Fruit fly (Drosophila melanogaster): Measurements from ENCODE around the gene CG13082.

CG13082 gene

DNA sequence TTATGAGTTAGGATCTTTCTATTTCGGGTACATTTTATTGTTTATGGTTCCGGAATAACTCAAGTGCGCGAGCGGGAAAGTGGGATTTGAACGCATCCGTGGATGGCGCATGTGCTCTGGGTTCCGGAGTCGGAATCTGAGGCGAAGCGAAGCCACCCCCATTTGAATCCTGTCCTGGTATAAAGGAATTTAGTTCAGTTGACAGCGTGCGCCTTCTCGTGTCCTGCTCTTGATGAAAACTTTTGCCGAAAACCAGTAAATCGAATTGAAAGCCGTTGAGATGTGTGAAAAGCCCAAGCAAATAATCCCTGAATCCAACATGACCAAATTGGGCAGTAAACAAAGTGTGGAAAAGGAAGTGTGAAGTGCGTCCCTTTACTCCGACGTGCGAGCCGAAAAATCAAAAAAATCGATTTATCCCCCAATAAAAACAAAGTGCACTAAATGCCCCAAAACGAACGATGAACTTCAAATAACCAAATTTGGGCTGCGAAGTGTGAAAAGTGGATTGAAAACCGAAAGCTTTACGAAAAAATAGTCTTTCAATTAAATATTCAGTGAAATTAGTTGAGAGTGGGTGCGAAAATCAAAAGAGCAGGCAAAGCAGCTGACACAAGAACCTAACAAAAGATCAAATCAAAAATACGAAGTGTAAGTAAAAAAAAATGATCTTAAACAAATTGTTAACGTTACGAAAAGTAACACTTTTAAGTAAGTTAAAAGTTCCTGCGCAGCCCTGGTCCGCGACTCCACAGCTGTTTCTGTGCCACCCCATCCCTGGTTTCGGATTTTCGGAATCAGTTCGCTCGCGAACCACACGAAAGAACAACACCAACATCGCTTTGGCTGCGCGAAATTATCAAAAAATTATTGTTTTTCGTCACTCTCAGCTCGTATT is 48.5 kb downstream of the CG13082 start, which contains the start of gene Lar (continued):
- peak; percentile 36 for TF ChIP-seq CG2116 (GFP tag; optimal IDR thresholded peaks at IDR 0.05)
- peak; percentile 41; the same call in 1 of the 2 replicates for TF ChIP-seq CG11247 (GFP tag; IDR thresholded peaks at IDR 0.05)
- TF ChIP-seq D (optimal IDR thresholded peaks at IDR 0.05): no peak
- TF ChIP-seq D (GFP tag; optimal IDR thresholded peaks at IDR 0.05): peak; percentile 1
- TF ChIP-seq CG12769 (tag; optimal IDR thresholded peaks at IDR 0.05): peak; percentile 40
- peak; percentile 64 for TF ChIP-seq CG13296 (GFP tag; optimal IDR thresholded peaks at IDR 0.05)
- peak; percentile 68 for TF ChIP-seq gem (tag; optimal IDR thresholded peaks at IDR 0.05)
- peak; percentile 39 for TF ChIP-seq Mes4 (GFP tag; optimal IDR thresholded peaks at IDR 0.05)
- no peak for TF ChIP-seq tna (GFP tag; IDR thresholded peaks at IDR 0.05; ENCODE audit: partially characterized antibody)
- TF ChIP-seq CG6765 (GFP tag; optimal IDR thresholded peaks at IDR 0.05): peak; percentile 50
- peak; percentile 57 for TF ChIP-seq sug (tag; optimal IDR thresholded peaks at IDR 0.05)
- TF ChIP-seq CG8924 (tag; optimal IDR thresholded peaks at IDR 0.05): peak; percentile 65
- no peak for TF ChIP-seq Nf-YB (GFP tag; optimal IDR thresholded peaks at IDR 0.05)
- TF ChIP-seq Ets97D (GFP tag; optimal IDR thresholded peaks at IDR 0.05): peak; percentile 75
- TF ChIP-seq fd64A (GFP tag; optimal IDR thresholded peaks at IDR 0.05): no peak
- TF ChIP-seq vvl (GFP tag; IDR thresholded peaks at IDR 0.05): peak; percentile 75
- peak; percentile 57 for TF ChIP-seq Fer1 (GFP tag; optimal IDR thresholded peaks at IDR 0.05)
- peak; percentile 21 for TF ChIP-seq Atf-2 (GFP tag; optimal IDR thresholded peaks at IDR 0.05)
- no peak for TF ChIP-seq nau (GFP tag; optimal IDR thresholded peaks at IDR 0.05)
- no peak for TF ChIP-seq CG14667 (GFP tag; IDR thresholded peaks at IDR 0.05)
- TF ChIP-seq esg (GFP tag; conservative IDR thresholded peaks at IDR 0.05): 0 out of 2 replicates have a peak, but pooled peaks have one; percentile 9
- TF ChIP-seq nerfin-1 (tag; optimal IDR thresholded peaks at IDR 0.05): peak; percentile 96
- TF ChIP-seq CG5953 (GFP tag; IDR thresholded peaks at IDR 0.05): 0 out of 2 replicates have a peak, but pooled peaks have one; percentile 3
- TF ChIP-seq CG1529 (GFP tag; optimal IDR thresholded peaks at IDR 0.05): peak; percentile 9
- TF ChIP-seq tup (GFP tag; optimal IDR thresholded peaks at IDR 0.05): no peak
- TF ChIP-seq CG11723 (GFP tag; optimal IDR thresholded peaks at IDR 0.05): peak; percentile 34
- TF ChIP-seq ken (GFP tag; IDR thresholded peaks at IDR 0.05): 0 out of 3 replicates have a peak, but pooled peaks have one; percentile 18
- no peak for TF ChIP-seq CG4707 (GFP tag; optimal IDR thresholded peaks at IDR 0.05)
- TF ChIP-seq gce (GFP tag; IDR thresholded peaks at IDR 0.05): no peak
- TF ChIP-seq Pdp1 (GFP tag; optimal IDR thresholded peaks at IDR 0.05): peak; percentile 53 to 58
- no peak for TF ChIP-seq grn (GFP tag; optimal IDR thresholded peaks at IDR 0.05)
- peak; percentile 84 for TF ChIP-seq onecut (GFP tag; IDR thresholded peaks at IDR 0.05)
- TF ChIP-seq az2 (GFP tag; optimal IDR thresholded peaks at IDR 0.05): peak; percentile 54
- TF ChIP-seq ttk (GFP tag; IDR thresholded peaks at IDR 0.05): no peak
- peak; percentile 41 for TF ChIP-seq Hr3 (GFP tag; optimal IDR thresholded peaks at IDR 0.05)
- peak; percentile 56 for TF ChIP-seq Camta (GFP tag; optimal IDR thresholded peaks at IDR 0.05)
- TF ChIP-seq GATAe (GFP tag; conservative IDR thresholded peaks at IDR 0.05): no peak
- peak; percentile 79 for TF ChIP-seq Rfx (GFP tag; IDR thresholded peaks at IDR 0.05)
- 0 out of 2 replicates have a peak, but pooled peaks have one; percentile 24 for TF ChIP-seq CkIIα-i1 (GFP tag; IDR thresholded peaks at IDR 0.05)
- TF ChIP-seq B-H2 (GFP tag; optimal IDR thresholded peaks at IDR 0.05): peak; percentile 73
- peak; percentile 78 for TF ChIP-seq slbo (GFP tag; IDR thresholded peaks at IDR 0.05)
- peak; percentile 68 for TF ChIP-seq Xbp1 (GFP tag; optimal IDR thresholded peaks at IDR 0.05)
- TF ChIP-seq CG18599 (GFP tag; optimal IDR thresholded peaks at IDR 0.05): peak; percentile 62
- peak; percentile 42 for TF ChIP-seq Hmx (GFP tag; optimal IDR thresholded peaks at IDR 0.05)
- TF ChIP-seq CG10366 (GFP tag; IDR thresholded peaks at IDR 0.05): peak; percentile 73; the same call in 1 of the 2 replicates
- TF ChIP-seq cad (GFP tag; optimal IDR thresholded peaks at IDR 0.05): no peak
- peak; percentile 25 for TF ChIP-seq luna (GFP tag; optimal IDR thresholded peaks at IDR 0.05)
- TF ChIP-seq Hr51 (GFP tag; optimal IDR thresholded peaks at IDR 0.05): peak; percentile 21 to 56
